Worm (Caenorhabditis elegans): Measurements from ENCODE around the gene F26F12.4.

Gene F26F12.4

DNA sequence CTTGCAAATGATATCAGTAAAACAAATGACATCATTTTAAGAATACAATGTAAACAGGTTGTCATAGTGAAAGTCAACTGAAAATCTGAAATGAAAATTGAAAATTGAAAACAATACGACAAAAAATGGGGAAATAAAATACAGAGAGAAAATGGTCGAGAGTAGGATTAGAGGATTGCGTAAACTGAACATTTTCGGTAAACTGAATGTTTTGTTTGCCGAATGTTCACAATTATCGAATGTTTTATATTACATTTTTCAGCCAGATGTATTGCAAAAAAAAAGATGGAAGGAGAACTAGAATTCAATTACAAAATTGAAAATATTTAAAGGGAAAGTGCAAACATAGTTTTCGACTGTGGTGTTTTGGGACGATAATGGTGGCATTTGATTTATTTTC, 4.0 kb downstream of the F26F12.4 start, which contains the start of gene F26F12.5:
F26F12.5 (minus strand) TSS at position 101 of the 400 bp plus-strand sequence.
- no peak for TF ChIP-seq unc-62 (GFP tag; optimal IDR thresholded peaks at IDR 0.05)

DNA sequence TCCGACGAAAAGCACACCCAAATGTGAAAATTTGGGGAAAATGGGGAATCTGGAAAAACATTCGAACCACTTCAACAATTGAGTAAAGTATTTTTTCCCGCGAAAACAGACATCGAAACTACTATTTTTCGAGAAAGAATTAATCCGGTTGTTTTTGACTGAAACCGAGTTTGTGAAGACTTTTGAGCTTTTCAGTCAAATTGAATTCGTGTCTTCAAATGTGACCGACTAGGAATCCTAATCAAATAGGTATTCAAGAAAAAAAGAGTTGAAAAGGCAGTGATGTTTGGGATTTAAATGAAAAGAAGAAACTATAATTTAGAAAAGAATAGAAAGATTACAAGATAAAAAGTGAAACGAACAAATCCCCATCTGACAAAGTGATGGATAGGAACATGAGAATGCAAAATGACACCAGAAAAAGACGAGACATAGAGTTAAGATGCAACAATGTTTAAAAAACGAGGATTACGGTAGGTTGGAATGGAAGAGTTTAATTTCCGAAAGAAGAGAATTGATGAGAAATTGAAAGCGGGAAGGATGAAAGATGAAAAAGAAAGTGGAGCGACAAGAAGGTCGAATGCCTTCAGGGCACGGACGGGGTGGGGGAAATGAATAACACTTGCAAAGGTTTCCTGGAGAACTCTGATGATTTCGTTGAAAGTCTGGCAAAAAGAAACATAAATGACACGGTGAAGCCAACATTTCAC, 6.5 kb downstream of the F26F12.4 start, which contains the start of gene F26F12.8:
F26F12.8 (minus strand) TSS at position 51 of the 710 bp plus-strand sequence.
- no peak for TF ChIP-seq unc-62 (GFP tag; optimal IDR thresholded peaks at IDR 0.05)

DNA sequence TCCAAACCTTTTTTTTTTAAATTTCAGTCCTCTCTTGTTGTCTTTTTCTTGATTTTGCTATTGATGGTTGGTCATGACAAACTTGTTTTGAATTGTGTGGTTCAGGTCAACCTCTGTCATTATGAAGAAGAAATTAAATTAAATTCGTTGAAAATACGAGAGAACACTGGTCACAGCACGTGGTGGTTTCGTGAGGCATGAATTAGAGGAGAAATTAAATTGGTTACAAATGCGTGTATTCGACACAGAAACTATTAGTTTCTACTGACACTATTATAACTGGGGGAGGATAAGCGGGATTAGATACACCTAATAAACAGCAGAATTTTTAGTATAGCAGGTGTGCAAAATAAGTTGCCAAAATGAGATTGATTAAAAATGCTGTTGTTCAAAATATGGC, 17.0 kb downstream of the F26F12.4 start:
- no peak for TF ChIP-seq unc-62 (GFP tag; optimal IDR thresholded peaks at IDR 0.05)

DNA sequence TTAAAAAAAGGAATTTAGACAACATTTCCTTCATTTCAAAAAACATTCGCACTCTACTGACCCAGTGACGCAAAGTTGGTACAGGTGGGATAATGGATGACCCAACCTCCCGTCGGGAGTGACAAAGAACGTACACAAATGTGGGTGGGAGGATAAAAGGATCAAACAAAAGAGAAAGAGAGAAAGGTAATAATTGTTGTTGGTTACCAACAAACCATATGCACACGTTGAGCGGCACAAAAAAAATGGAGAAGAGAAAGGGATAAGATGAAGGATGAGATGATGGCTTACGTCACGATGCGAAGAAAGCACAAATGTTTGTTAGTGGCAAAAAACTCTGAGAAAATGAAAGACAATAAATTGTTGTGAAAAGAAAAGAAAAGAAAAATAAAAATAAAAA, 17.5 kb downstream of the F26F12.4 start:
- TF ChIP-seq unc-62 (GFP tag; optimal IDR thresholded peaks at IDR 0.05) = no peak

DNA sequence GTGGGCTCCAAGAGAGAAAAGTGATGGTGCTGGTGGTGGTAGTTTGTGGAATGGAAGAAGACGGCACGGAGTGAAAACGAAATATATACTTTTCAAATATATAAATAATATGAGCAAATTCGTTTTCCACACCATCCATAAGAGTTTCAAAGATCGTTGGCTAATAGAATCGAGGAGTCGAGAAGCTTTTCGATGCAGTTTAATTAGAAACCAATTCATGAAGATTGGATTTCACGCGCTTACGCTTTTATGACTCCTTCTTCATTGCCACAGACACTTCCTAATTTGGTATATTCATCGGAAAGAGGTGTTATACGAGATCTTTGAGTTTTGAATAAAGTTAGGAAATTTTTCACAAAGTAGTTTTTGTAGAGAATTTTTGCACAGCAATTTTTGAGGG, 18.5 kb downstream of the F26F12.4 start:
- TF ChIP-seq unc-62 (GFP tag; optimal IDR thresholded peaks at IDR 0.05) = no peak

DNA sequence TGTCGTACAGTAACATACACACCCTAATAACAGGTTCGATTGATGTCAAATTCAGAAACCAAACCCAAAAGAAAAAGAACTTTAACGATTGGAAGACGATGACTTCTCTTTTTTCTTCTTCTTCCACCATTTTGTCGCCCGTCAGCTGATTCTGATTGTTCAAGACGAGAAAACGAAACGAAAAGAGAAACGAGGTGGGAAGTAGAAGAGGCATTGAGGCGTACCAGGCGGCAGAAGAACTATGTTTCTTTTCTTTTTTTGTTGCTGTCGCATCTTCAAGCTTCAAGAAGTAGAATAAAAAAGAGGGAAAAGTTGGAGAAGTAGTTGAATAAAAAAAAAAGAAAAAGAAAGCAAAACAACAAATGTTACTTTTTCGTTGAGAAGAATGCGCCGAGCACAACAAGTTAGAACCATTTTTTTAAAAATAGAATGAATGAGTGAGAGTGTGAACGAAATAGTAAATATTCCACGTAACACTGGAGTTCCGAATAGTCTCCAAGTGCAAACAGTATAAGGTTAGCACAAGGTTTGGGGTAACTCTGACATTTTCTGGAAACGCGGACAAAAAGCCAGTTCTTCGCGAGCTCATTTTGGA, 21.0 kb downstream of the F26F12.4 start:
- no peak for TF ChIP-seq unc-62 (GFP tag; optimal IDR thresholded peaks at IDR 0.05)

DNA sequence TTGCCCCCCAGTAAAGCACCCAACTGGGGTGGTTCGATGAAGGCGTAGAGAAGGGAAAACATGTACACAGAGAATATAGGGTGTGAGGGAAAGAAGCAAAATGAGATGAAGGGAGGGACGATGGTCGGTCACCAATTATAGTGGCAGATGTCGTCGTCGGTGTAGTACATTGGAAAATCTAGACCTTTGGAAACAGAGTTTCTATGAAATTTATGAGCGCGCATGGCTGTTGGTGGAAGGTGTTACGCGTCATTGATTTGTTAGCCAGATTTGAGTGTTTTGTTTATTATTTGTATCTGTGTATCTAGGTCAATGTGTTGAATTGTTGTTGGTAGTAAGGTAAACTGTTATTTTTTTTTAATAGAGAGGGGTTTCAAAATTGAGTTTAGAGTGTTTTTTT, 22.4 kb downstream of the F26F12.4 start:
- TF ChIP-seq unc-62 (GFP tag; optimal IDR thresholded peaks at IDR 0.05) = no peak

DNA sequence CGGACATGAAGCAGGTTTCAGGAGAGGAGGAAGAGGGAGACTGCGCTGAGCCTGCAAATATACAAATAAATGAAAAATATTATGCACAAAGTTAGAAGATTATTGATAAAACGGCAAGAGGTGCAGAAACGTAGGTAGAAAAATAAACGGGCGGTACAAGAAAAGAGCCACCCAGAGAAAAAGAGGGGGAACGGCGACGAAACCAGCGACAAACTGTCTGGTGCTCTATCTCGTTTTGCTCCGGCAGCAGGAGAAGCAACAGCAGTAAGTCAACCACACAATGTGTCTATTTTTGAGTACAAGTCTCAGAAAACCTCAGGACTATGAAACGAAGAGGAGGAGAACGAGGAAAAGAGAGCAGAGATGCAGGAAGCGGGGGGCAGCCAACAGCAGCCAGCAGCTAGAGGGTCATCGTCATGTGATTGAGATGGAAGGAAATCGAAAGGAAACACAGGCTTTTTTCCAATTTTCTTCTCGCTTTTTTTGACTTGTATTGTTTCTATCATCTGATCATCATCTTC, 23.4 kb downstream of the F26F12.4 start, which contains the start of gene F26F12.3:
F26F12.3 (minus strand) TSS at position 51 of the 521 bp plus-strand sequence.
- TF ChIP-seq unc-62 (GFP tag; optimal IDR thresholded peaks at IDR 0.05) = no peak

DNA sequence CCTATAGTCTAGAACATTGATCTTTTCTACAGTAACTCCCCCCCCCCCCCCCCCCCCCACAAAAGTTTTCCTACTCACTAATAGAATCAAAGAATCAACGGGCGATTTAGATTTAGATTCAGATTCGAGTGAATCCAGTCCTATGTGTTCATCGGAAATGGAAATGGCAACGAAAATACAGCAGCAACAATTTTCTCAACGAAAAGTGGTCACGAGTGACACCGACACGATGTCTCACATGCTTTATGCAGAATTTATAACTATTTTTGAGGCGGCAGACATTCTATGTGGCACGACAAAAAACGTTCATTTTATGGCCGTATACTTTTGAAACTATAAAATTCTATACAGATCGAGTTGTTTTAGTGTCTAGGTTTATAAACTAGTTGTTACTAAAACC, 24.0 kb downstream of the F26F12.4 start:
- no peak for TF ChIP-seq unc-62 (GFP tag; optimal IDR thresholded peaks at IDR 0.05)

DNA sequence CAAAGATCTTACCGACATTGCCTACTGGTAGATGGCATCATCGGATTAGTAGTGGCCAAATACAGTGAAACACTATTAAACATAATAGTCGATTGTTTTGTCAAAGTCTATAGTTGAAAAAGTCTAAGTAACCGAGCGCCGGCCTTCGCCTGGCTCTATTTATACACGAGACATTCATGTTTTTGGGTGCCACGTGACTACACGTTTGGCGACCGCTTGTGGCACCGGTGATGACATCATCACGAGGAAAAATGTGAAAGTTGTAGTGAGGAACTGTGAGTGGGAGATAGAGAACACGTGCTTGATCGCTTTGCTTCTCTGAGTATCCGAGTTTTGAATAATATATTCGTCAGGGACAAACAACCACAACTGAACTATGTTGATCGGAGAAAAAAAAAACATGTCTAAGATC, 24.8 kb downstream of the F26F12.4 start:
- no peak for TF ChIP-seq unc-62 (GFP tag; optimal IDR thresholded peaks at IDR 0.05)

DNA sequence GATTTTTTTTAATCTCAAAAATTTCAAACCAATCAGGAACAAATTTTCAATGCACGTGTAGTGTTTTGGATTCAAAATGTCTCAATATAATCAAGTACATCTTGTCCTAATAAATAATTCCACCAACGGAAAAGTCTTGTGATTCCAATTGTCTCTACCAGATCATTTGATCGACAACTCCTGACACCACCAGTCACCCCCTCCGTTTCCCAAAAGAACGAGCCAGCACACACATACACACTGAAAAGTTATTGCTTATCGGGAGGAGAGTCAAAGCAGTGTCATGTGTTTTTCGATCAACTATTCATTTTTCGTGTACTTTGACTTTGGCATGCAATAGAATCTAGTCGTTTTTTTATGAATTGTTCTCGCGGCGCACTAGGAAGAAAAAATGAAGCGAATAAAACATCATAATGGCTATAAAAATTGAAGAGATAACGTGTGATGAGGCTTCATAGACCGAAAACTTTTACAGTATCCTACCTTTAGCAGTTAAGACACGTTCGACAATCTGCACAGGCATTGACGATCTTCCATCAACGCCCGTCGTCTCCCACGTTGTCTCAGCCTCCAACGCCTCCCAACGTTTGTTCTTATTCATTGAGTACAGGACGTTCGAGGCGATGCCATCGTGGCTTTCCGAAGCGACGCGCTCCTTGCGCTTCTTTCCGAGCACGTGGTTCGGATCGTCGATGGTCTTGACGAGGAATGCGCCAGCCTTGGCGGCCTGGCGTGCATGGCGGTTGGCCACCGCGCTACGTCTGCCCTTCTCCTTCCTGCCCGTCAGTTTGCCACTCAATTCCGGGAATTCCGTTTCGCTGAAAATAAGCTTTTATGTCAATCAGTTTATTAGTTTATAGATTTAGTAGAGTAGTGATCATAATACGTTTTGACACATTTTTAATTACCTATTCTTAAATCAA, 25.5 kb downstream of the F26F12.4 start:
- TF ChIP-seq unc-62 (GFP tag; optimal IDR thresholded peaks at IDR 0.05) = no peak

DNA sequence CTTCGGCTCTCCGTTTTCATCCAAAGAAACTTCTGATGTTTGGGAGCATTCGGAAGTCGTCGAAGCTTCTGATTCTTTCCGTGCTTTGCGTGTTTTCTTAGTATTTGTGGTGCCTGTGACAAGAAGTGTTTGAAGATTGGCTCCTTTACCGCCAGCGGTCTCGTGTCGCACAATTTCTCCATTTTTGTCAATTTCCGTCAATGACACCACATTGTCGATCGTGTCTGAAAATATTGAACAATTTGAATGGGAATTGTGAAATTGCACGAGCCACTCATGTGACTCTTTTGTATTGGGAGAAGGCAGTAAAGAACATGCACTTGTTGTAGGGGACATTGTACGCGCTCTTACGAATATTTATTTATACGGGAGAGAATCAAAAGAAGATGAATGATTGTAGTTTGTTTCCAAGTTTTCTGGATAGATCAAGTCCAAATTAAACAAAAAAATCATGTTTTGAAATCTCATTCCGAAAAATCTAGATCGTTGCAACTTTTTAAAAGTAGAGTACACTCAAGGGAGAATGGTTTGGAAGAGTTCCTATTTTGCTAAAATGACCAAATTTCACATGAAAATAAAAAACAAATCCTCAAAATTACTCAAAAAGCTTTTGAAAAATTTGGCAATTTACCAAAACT, 26.5 kb downstream of the F26F12.4 start:
- TF ChIP-seq unc-62 (GFP tag; optimal IDR thresholded peaks at IDR 0.05) = no peak

DNA sequence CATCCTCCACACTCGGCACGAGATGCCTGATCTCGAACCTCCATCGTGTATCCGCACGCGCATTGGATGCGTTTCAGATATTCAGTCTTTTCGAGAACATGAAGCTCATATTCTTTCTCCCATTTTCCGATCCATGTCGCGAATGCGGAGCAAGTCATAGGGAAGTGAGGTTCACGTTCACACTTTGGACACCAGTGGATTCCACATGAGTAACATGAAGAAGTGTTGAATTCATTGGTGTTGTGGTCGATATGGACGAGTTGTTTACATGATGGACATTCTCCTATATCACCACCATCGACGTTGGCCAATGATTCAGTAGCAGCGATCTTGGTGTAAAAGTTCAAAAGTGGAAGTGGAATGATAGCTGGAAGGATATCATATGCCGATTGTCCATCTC, 28.2 kb downstream of the F26F12.4 start:
- TF ChIP-seq unc-62 (GFP tag; optimal IDR thresholded peaks at IDR 0.05) = no peak

DNA sequence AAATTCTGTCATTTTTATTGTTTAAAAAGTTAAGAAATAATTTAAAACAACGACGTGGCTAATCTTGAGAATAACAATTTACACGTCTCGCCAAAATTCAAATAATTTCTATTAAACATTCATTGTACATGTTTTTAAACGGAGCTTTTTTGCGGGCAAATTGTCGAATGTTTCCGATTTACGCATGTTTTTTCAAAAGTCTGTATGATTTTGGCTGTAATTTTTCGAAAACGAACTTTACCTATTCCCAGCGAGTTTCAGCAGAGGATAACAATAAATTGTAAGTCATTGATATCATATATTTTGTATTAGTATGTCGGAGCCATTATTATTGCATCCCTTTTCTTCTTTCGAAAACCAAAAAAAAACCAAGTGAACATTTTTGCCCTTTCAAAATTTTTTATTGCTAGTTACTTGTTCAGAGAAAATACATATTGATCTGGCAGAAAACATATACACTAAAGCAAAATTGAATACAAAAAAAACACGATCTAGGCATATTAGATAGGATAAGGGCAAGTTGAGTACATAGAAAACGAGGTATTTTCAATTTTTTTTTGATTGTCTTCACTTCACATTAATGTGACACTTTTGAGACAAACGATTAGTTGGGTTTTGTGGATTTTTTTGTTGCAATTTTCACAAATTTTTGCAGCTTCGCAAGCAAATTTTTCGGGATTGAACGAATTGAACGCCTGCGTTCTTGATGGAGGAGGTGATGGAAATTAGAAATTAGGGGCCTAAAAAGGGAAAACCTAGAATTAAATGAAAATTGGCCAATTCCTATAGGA, 30.4 kb downstream of the F26F12.4 start, which contains the start of gene F26F12.2:
F26F12.2 (minus strand) TSS at position 38 of the 791 bp plus-strand sequence.
- TF ChIP-seq unc-62 (GFP tag; optimal IDR thresholded peaks at IDR 0.05) = no peak

DNA sequence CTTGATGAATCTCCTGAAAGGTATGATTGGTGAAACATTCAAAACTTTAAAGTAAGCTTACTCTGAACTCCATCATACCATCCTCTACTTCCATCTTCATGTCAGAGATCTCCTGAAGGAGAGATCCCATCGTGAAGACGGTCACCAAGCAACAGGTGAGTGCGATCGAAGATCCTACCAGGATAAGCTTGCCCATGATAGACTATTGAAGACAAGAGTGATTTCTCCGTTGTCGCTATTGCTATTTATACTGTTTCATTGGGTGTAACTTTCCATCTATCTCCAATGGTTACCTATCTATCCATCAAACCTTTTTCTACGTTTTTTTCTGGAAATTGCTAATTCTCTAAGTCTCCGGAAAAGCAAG, 32.5 kb downstream of the F26F12.4 start, which contains the start of gene col-140:
col-140 (minus strand) TSS at position 219 of the 367 bp plus-strand sequence.
- TF ChIP-seq unc-62 (GFP tag; optimal IDR thresholded peaks at IDR 0.05) = no peak

Data from whole organism, dauer.